Fruit fly (Drosophila melanogaster): ENCODE measurements around the gene CG15629.

CG15629 gene

dm6 chr2L:4811491-4812058 is 1.2 kb upstream of the CG15629 start:
- no peak for TF ChIP-seq ttk (optimal IDR thresholded peaks at IDR 0.05)

dm6 chr2L:4813023-4813339 is 172 bp downstream of the CG15629 start:
- TF ChIP-seq Myc (optimal IDR thresholded peaks at IDR 0.05) (no peak), psq (optimal IDR thresholded peaks at IDR 0.05) (no peak), ttk (optimal IDR thresholded peaks at IDR 0.05) (no peak)

dm6 chr2L:4818056-4818455 is 5.2 kb downstream of the CG15629 start, which contains the start of gene CG3225:
CG3225 (minus strand) TSS chr2L:4818245.
- TF ChIP-seq Myc (optimal IDR thresholded peaks at IDR 0.05) (no peak), Sin3A (optimal IDR thresholded peaks at IDR 0.05) (no peak), h (optimal IDR thresholded peaks at IDR 0.05) (no peak), insv (optimal IDR thresholded peaks at IDR 0.05) (no peak), psq (optimal IDR thresholded peaks at IDR 0.05) (no peak), ttk (optimal IDR thresholded peaks at IDR 0.05) (no peak)

dm6 chr2L:4819995-4820394 is 7.2 kb downstream of the CG15629 start:
- TF ChIP-seq Myc (optimal IDR thresholded peaks at IDR 0.05) (no peak), ttk (optimal IDR thresholded peaks at IDR 0.05) (no peak), Sin3A (optimal IDR thresholded peaks at IDR 0.05) (no peak), h (optimal IDR thresholded peaks at IDR 0.05) (no peak), psq (optimal IDR thresholded peaks at IDR 0.05) (no peak), insv (optimal IDR thresholded peaks at IDR 0.05) (no peak)

dm6 chr2L:4820448-4821318 is 7.9 kb downstream of the CG15629 start:
- TF ChIP-seq insv (optimal IDR thresholded peaks at IDR 0.05) (no peak), ttk (optimal IDR thresholded peaks at IDR 0.05) (no peak), Sin3A (optimal IDR thresholded peaks at IDR 0.05) (no peak), h (optimal IDR thresholded peaks at IDR 0.05) (no peak), Myc (optimal IDR thresholded peaks at IDR 0.05) (no peak), psq (optimal IDR thresholded peaks at IDR 0.05) (no peak)

- no peak for TF ChIP-seq h (optimal IDR thresholded peaks at IDR 0.05)
- TF ChIP-seq ttk (optimal IDR thresholded peaks at IDR 0.05), result no peak
- TF ChIP-seq Sin3A (optimal IDR thresholded peaks at IDR 0.05), result no peak
- TF ChIP-seq Myc (optimal IDR thresholded peaks at IDR 0.05), result no peak
These were observed 8.5 kb downstream of the CG15629 start for dm6 chr2L:4821319-4821717.

- TF ChIP-seq ttk (optimal IDR thresholded peaks at IDR 0.05) (no peak), h (optimal IDR thresholded peaks at IDR 0.05) (no peak), insv (optimal IDR thresholded peaks at IDR 0.05) (no peak), Myc (optimal IDR thresholded peaks at IDR 0.05) (no peak), Sin3A (optimal IDR thresholded peaks at IDR 0.05) (no peak), psq (optimal IDR thresholded peaks at IDR 0.05) (no peak)
These were observed 8.9 kb downstream of the CG15629 start, which contains the start of gene CG15628 for dm6 chr2L:4821757-4822156. CG15628 (plus strand) TSS chr2L:4821774.

dm6 chr2L:4822258-4822657 is 9.4 kb downstream of the CG15629 start:
- TF ChIP-seq Sin3A (optimal IDR thresholded peaks at IDR 0.05) (no peak), ttk (optimal IDR thresholded peaks at IDR 0.05) (no peak), insv (optimal IDR thresholded peaks at IDR 0.05) (no peak), h (optimal IDR thresholded peaks at IDR 0.05) (no peak), Myc (optimal IDR thresholded peaks at IDR 0.05) (no peak), psq (optimal IDR thresholded peaks at IDR 0.05) (no peak)

dm6 chr2L:4823797-4824196 is 11.0 kb downstream of the CG15629 start:
- no peak for TF ChIP-seq insv (optimal IDR thresholded peaks at IDR 0.05)
- no peak for TF ChIP-seq psq (optimal IDR thresholded peaks at IDR 0.05)
- TF ChIP-seq ttk (optimal IDR thresholded peaks at IDR 0.05), result no peak
- TF ChIP-seq Sin3A (optimal IDR thresholded peaks at IDR 0.05), result no peak
- TF ChIP-seq Myc (optimal IDR thresholded peaks at IDR 0.05), result no peak
- no peak for TF ChIP-seq h (optimal IDR thresholded peaks at IDR 0.05)

- TF ChIP-seq ttk (optimal IDR thresholded peaks at IDR 0.05) (no peak), psq (optimal IDR thresholded peaks at IDR 0.05) (no peak), insv (optimal IDR thresholded peaks at IDR 0.05) (no peak), Sin3A (optimal IDR thresholded peaks at IDR 0.05) (no peak), Myc (optimal IDR thresholded peaks at IDR 0.05) (no peak), h (optimal IDR thresholded peaks at IDR 0.05) (no peak)
These were observed 12.9 kb downstream of the CG15629 start for dm6 chr2L:4825695-4826094.

dm6 chr2L:4829040-4829439 is 16.2 kb downstream of the CG15629 start:
- TF ChIP-seq Myc (optimal IDR thresholded peaks at IDR 0.05), result no peak
- no peak for TF ChIP-seq ttk (optimal IDR thresholded peaks at IDR 0.05)
- TF ChIP-seq psq (optimal IDR thresholded peaks at IDR 0.05), result no peak
- no peak for TF ChIP-seq Sin3A (optimal IDR thresholded peaks at IDR 0.05)
- no peak for TF ChIP-seq h (optimal IDR thresholded peaks at IDR 0.05)
- TF ChIP-seq insv (optimal IDR thresholded peaks at IDR 0.05), result no peak

dm6 chr2L:4830490-4830889 is 17.7 kb downstream of the CG15629 start, which contains the start of gene Fnta:
Fnta (minus strand) TSS chr2L:4830693.
- TF ChIP-seq h (optimal IDR thresholded peaks at IDR 0.05), result no peak
- no peak for TF ChIP-seq psq (optimal IDR thresholded peaks at IDR 0.05)
- TF ChIP-seq ttk (optimal IDR thresholded peaks at IDR 0.05), result no peak
- TF ChIP-seq insv (optimal IDR thresholded peaks at IDR 0.05), result no peak
- no peak for TF ChIP-seq Myc (optimal IDR thresholded peaks at IDR 0.05)
- no peak for TF ChIP-seq Sin3A (optimal IDR thresholded peaks at IDR 0.05)

Measured in Kc167 (cell line).